Fruit fly (Drosophila melanogaster) whole organism, wandering third instar larva: ENCODE data around the gene CG2186.

Source experiments
- Abd-B ChIP-seq: fragments of >200 bp; optimal IDR thresholded peaks from 2 replicates; lab custom pipeline; 2017; ENCODE audit warnings: missing biosample characterization, missing genetic modification characterization
- CG32264 ChIP-seq: fragments of 200-800 bp; sonication (Bioruptor generic); optimal IDR thresholded peaks from 2 replicates; lab custom pipeline; 2016; ENCODE audit warnings: missing biosample characterization, missing genetic modification characterization
- CG9705 ChIP-seq: fragments of 200-800 bp; sonication (Bioruptor generic); optimal IDR thresholded peaks from 2 replicates; lab custom pipeline; 2018; ENCODE audit warnings: missing biosample characterization, mild to moderate bottlenecking, missing genetic modification characterization
- CrebA ChIP-seq: fragments of 200-800 bp; sonication (Bioruptor generic); optimal IDR thresholded peaks from 2 replicates; lab custom pipeline; 2016; ENCODE audit warnings: missing biosample characterization, mild to moderate bottlenecking, missing genetic modification characterization, borderline replicate concordance
- Dfd ChIP-seq: fragments of >200 bp; optimal IDR thresholded peaks from 2 replicates; lab custom pipeline; 2017; ENCODE audit warnings: missing biosample characterization, missing genetic modification characterization
- Dif ChIP-seq: fragments of 200-275, 200-300 bp; sonication (Bioruptor generic); optimal IDR thresholded peaks from 2 replicates; lab custom pipeline; 2018; ENCODE audit warnings: missing biosample characterization, missing genetic modification characterization; ENCODE audit not compliant: partially characterized antibody
- GATAd ChIP-seq: sonication (Bioruptor generic); optimal IDR thresholded peaks from 2 replicates; lab custom pipeline; 2016; ENCODE audit warnings: missing biosample characterization, missing genetic modification characterization
- HLH106 ChIP-seq: fragments of 200-800 bp; optimal IDR thresholded peaks from 3 replicates; lab custom pipeline; 2019; ENCODE audit warnings: missing biosample characterization, mild to moderate bottlenecking, missing genetic modification characterization, moderate library complexity
- Hnf4 ChIP-seq: fragments of 200-800 bp; sonication (Bioruptor generic); optimal IDR thresholded peaks from 2 replicates; lab custom pipeline; 2016; ENCODE audit warnings: missing biosample characterization, mild to moderate bottlenecking, missing genetic modification characterization
- Hr83 ChIP-seq: fragments of 200-300 bp; sonication (Bioruptor generic); optimal IDR thresholded peaks from 2 replicates; lab custom pipeline; 2016; ENCODE audit warnings: missing biosample characterization, mild to moderate bottlenecking, missing genetic modification characterization, moderate library complexity; ENCODE audit not compliant: poor library complexity, severe bottlenecking
- Jra ChIP-seq: sonication (Bioruptor generic); optimal IDR thresholded peaks from 2 replicates; lab custom pipeline; 2016; ENCODE audit warnings: missing biosample characterization, missing genetic modification characterization
- Mio ChIP-seq: sonication (Bioruptor generic); optimal IDR thresholded peaks from 2 replicates; lab custom pipeline; 2016; ENCODE audit warnings: missing biosample characterization, missing genetic modification characterization
- Myc ChIP-seq: fragments of >200 bp; optimal IDR thresholded peaks from 2 replicates; lab custom pipeline; 2017
- OdsH ChIP-seq: fragments of 200-800 bp; sonication (Bioruptor generic); optimal IDR thresholded peaks from 2 replicates; lab custom pipeline; 2016; ENCODE audit warnings: missing biosample characterization, mild to moderate bottlenecking, missing genetic modification characterization
- Rel ChIP-seq, 2 experiments: fragments of 200-800 bp; sonication (Bioruptor generic) in 1 of 2; optimal IDR thresholded peaks; 2 replicates in 1 of 2; 3 replicates in 1 of 2; lab custom pipeline; 2016 to 2019; ENCODE audit warnings: mild to moderate bottlenecking in 2 of 2, missing biosample characterization in 2 of 2, missing genetic modification characterization in 2 of 2, moderate library complexity in 1 of 2
- Sp1 ChIP-seq: fragments of 200-800 bp; sonication (Bioruptor generic); optimal IDR thresholded peaks from 3 replicates; lab custom pipeline; 2019; ENCODE audit warnings: missing biosample characterization, mild to moderate bottlenecking, missing genetic modification characterization, moderate library complexity
- Vsx2 ChIP-seq: fragments of 200-300, 225-300 bp; sonication (Bioruptor generic); optimal IDR thresholded peaks from 2 replicates; lab custom pipeline; 2018; ENCODE audit warnings: missing biosample characterization, missing genetic modification characterization; ENCODE audit not compliant: partially characterized antibody
- br ChIP-seq: fragments of 200-800 bp; sonication (Bioruptor generic); optimal IDR thresholded peaks from 2 replicates; lab custom pipeline; 2016; ENCODE audit warnings: missing biosample characterization, missing genetic modification characterization
- brk ChIP-seq: fragments of 200-800 bp; sonication (Bioruptor generic); optimal IDR thresholded peaks from 2 replicates; lab custom pipeline; 2016; ENCODE audit warnings: missing biosample characterization, mild to moderate bottlenecking, missing genetic modification characterization
- dl ChIP-seq, 2 experiments: fragments of 175-275, 200-275 bp in 1 of 2; fragments of 200-275 bp in 1 of 2; sonication (Bioruptor generic); optimal IDR thresholded peaks; lab custom pipeline; 2018; ENCODE audit warnings: mild to moderate bottlenecking in 2 of 2, missing biosample characterization in 2 of 2, missing genetic modification characterization in 2 of 2, moderate library complexity in 2 of 2; ENCODE audit not compliant: partially characterized antibody in 2 of 2, insufficient read depth in 1 of 2
- dmrt93B ChIP-seq: fragments of 200-800 bp; sonication (Bioruptor generic); optimal IDR thresholded peaks from 2 replicates; lab custom pipeline; 2018; ENCODE audit warnings: missing biosample characterization, mild to moderate bottlenecking, missing genetic modification characterization
- dsf ChIP-seq: sonication (Bioruptor generic); optimal IDR thresholded peaks from 2 replicates; lab custom pipeline; 2016; ENCODE audit warnings: missing biosample characterization, missing genetic modification characterization, borderline replicate concordance
- ey ChIP-seq: fragments of 200-800 bp; sonication (Bioruptor generic); optimal IDR thresholded peaks from 2 replicates; lab custom pipeline; 2016; ENCODE audit warnings: missing biosample characterization, missing genetic modification characterization
- foxo ChIP-seq, 2 experiments: fragments of 200-800 bp; sonication (Bioruptor generic); optimal IDR thresholded peaks; 2 replicates in 1 of 2; 3 replicates in 1 of 2; lab custom pipeline; 2016 to 2017; ENCODE audit warnings: missing biosample characterization in 2 of 2, missing genetic modification characterization in 2 of 2
- fru ChIP-seq: fragments of 200-800 bp; sonication (Bioruptor generic); optimal IDR thresholded peaks from 3 replicates; lab custom pipeline; 2016; ENCODE audit warnings: missing biosample characterization, mild to moderate bottlenecking, missing genetic modification characterization
- h ChIP-seq: fragments of 200-800 bp; sonication (Bioruptor generic); optimal IDR thresholded peaks from 3 replicates; lab custom pipeline; 2016; ENCODE audit warnings: missing biosample characterization, mild to moderate bottlenecking, missing genetic modification characterization
- jim ChIP-seq: fragments of 175-275, 200-325 bp; sonication (Bioruptor generic); optimal IDR thresholded peaks from 2 replicates; lab custom pipeline; 2016; ENCODE audit warnings: missing biosample characterization, mild to moderate bottlenecking, missing genetic modification characterization
- lola ChIP-seq: fragments of >200 bp; optimal IDR thresholded peaks from 2 replicates; lab custom pipeline; 2017; ENCODE audit warnings: missing biosample characterization, missing genetic modification characterization
- psq ChIP-seq: fragments of 200-800 bp; sonication (Bioruptor generic); optimal IDR thresholded peaks from 3 replicates; lab custom pipeline; 2017; ENCODE audit warnings: missing biosample characterization, mild to moderate bottlenecking, missing genetic modification characterization, moderate library complexity
- rgr ChIP-seq: fragments of 200-800 bp; sonication (Bioruptor generic); optimal IDR thresholded peaks from 3 replicates; lab custom pipeline; 2016; ENCODE audit warnings: missing biosample characterization, mild to moderate bottlenecking, missing genetic modification characterization
- sage ChIP-seq: fragments of 200-800 bp; sonication (Bioruptor generic); optimal IDR thresholded peaks from 2 replicates; lab custom pipeline; 2016; ENCODE audit warnings: missing biosample characterization, mild to moderate bottlenecking, missing genetic modification characterization
- sv ChIP-seq: fragments of 200-800 bp; sonication (Bioruptor generic); optimal IDR thresholded peaks from 3 replicates; lab custom pipeline; 2016; ENCODE audit warnings: missing biosample characterization, missing genetic modification characterization
- tai ChIP-seq: sonication (Bioruptor generic); optimal IDR thresholded peaks from 2 replicates; lab custom pipeline; 2016; ENCODE audit warnings: missing biosample characterization, missing genetic modification characterization
- usp ChIP-seq: fragments of >200 bp; optimal IDR thresholded peaks from 2 replicates; lab custom pipeline; 2017; ENCODE audit warnings: missing biosample characterization, missing genetic modification characterization
- woc ChIP-seq: sonication (Bioruptor generic); optimal IDR thresholded peaks from 2 replicates; lab custom pipeline; 2016; ENCODE audit warnings: missing biosample characterization, mild to moderate bottlenecking, missing genetic modification characterization

CG2186 gene

dm6 chrX:10857376-10857775, at the start of gene CG2186, which contains the start of gene sofe:
CG2186 (plus strand) TSS chrX:10857655.
sofe (minus strand) TSS chrX:10857413.
- TF ChIP-seq GATAd (GFP tag; lab: Kevin White, UChicago) (peak; percentile 9), HLH106 (tag; lab: Kevin White, UChicago) (peak; percentile 58), Myc (lab: Kevin White, UChicago) (peak; percentile 16), sv (GFP tag; lab: Kevin White, UChicago) (peak; percentile 42), OdsH (GFP tag; lab: Kevin White, UChicago) (peak; percentile 7), fru (GFP tag; lab: Kevin White, UChicago) (peak; percentile 55), ey (GFP tag; lab: Kevin White, UChicago) (peak; percentile 63), lola (GFP tag; lab: Kevin White, UChicago) (no peak), rgr (GFP tag; lab: Kevin White, UChicago) (peak; percentile 69), Sp1 (GFP tag; lab: Kevin White, UChicago) (peak; percentile 41), CrebA (GFP tag; lab: Kevin White, UChicago) (no peak), foxo (GFP tag; optimal IDR thresholded peaks at IDR 0.05; lab: Kevin White, UChicago) (peak in 1 of 2 experiments; percentile 72), woc (GFP tag; lab: Kevin White, UChicago) (peak; percentile 42), Rel (GFP tag; optimal IDR thresholded peaks at IDR 0.05; lab: Kevin White, UChicago) (no peak), Rel (tag; optimal IDR thresholded peaks at IDR 0.05; lab: Kevin White, UChicago) (peak; percentile 73), Mio (GFP tag; lab: Kevin White, UChicago) (no peak), usp (GFP tag; lab: Kevin White, UChicago) (no peak), Vsx2 (GFP tag; lab: Kevin White, UChicago) (no peak), psq (GFP tag; lab: Kevin White, UChicago) (peak; percentile 39), Hr83 (GFP tag; lab: Kevin White, UChicago) (peak; percentile 30), CG9705 (GFP tag; lab: Kevin White, UChicago) (peak; percentile 57), h (GFP tag; lab: Kevin White, UChicago) (peak; percentile 62), br (GFP tag; lab: Kevin White, UChicago) (peak; percentile 25)
- TF ChIP-seq, all 38 proteins: peak for 17

dm6 chrX:10808684-10809083, 48.8 kb upstream of the CG2186 start:
- TF ChIP-seq psq (GFP tag; lab: Kevin White, UChicago) (peak; percentile 54), Vsx2 (GFP tag; lab: Kevin White, UChicago) (no peak)
- TF ChIP-seq, all 38 proteins: peak for 1

dm6 chrX:10814113-10814512, 43.3 kb upstream of the CG2186 start:
- TF ChIP-seq dl (GFP tag; optimal IDR thresholded peaks at IDR 0.05; lab: Kevin White, UChicago; ENCODE audit: insufficient read depth in 1 of 2, partially characterized antibody in 2 of 2) (peak in 1 of 2 experiments; percentile 2), Dif (GFP tag; lab: Kevin White, UChicago) (peak; percentile 35), Mio (GFP tag; lab: Kevin White, UChicago) (no peak)

- TF ChIP-seq dmrt93B (GFP tag; lab: Kevin White, UChicago), result no peak
- no peak for TF ChIP-seq Abd-B (GFP tag; lab: Kevin White, UChicago)
- TF ChIP-seq lola (GFP tag; lab: Kevin White, UChicago), result no peak
- TF ChIP-seq dl (GFP tag; optimal IDR thresholded peaks at IDR 0.05; lab: Kevin White, UChicago; ENCODE audit: insufficient read depth in 1 of 2, partially characterized antibody in 2 of 2), result no peak
- TF ChIP-seq Mio (GFP tag; lab: Kevin White, UChicago), result no peak
- TF ChIP-seq Dfd (GFP tag; lab: Kevin White, UChicago), result peak; percentile 3
Observed at dm6 chrX:10814832-10815372, 42.6 kb upstream of the CG2186 start.

- no peak for TF ChIP-seq jim (GFP tag; lab: Kevin White, UChicago)
- peak; percentile 10 for TF ChIP-seq Hnf4 (GFP tag; lab: Kevin White, UChicago)
- TF ChIP-seq dmrt93B (GFP tag; lab: Kevin White, UChicago), result no peak
- peak; percentile 14 for TF ChIP-seq OdsH (GFP tag; lab: Kevin White, UChicago)
- TF ChIP-seq h (GFP tag; lab: Kevin White, UChicago), result no peak
- no peak for TF ChIP-seq rgr (GFP tag; lab: Kevin White, UChicago)
- no peak for TF ChIP-seq sage (GFP tag; lab: Kevin White, UChicago)
- TF ChIP-seq ey (GFP tag; lab: Kevin White, UChicago), result no peak
- no peak for TF ChIP-seq usp (GFP tag; lab: Kevin White, UChicago)
- no peak for TF ChIP-seq foxo (GFP tag; optimal IDR thresholded peaks at IDR 0.05; lab: Kevin White, UChicago)
- no peak for TF ChIP-seq tai (GFP tag; lab: Kevin White, UChicago)
- TF ChIP-seq Myc (lab: Kevin White, UChicago), result no peak
- no peak for TF ChIP-seq CG32264
- no peak for TF ChIP-seq brk (GFP tag; lab: Kevin White, UChicago)
- no peak for TF ChIP-seq sv (GFP tag; lab: Kevin White, UChicago)
- TF ChIP-seq Dfd (GFP tag; lab: Kevin White, UChicago), result no peak
- TF ChIP-seq woc (GFP tag; lab: Kevin White, UChicago), result no peak
- TF ChIP-seq psq (GFP tag; lab: Kevin White, UChicago), result peak; percentile 76
- no peak for TF ChIP-seq Mio (GFP tag; lab: Kevin White, UChicago)
- peak; percentile 74 for TF ChIP-seq Abd-B (GFP tag; lab: Kevin White, UChicago)
- TF ChIP-seq Rel (GFP tag; optimal IDR thresholded peaks at IDR 0.05; lab: Kevin White, UChicago), result peak; percentile 21
- peak; percentile 20 for TF ChIP-seq Rel (tag; optimal IDR thresholded peaks at IDR 0.05; lab: Kevin White, UChicago)
- no peak for TF ChIP-seq dsf (GFP tag; lab: Kevin White, UChicago)
- TF ChIP-seq lola (GFP tag; lab: Kevin White, UChicago), result no peak
- no peak for TF ChIP-seq Jra (GFP tag; lab: Kevin White, UChicago)
- no peak for TF ChIP-seq br (GFP tag; lab: Kevin White, UChicago)
- TF ChIP-seq fru (GFP tag; lab: Kevin White, UChicago), result peak; percentile 41
Observed at dm6 chrX:10815511-10816080, 41.9 kb upstream of the CG2186 start.
